Fruit fly (Drosophila melanogaster): ENCODE results near the gene CG33985.

- TF ChIP-seq pan (optimal IDR thresholded peaks at IDR 0.05) (no peak), h (GFP tag; optimal IDR thresholded peaks at IDR 0.05) (no peak), sage (GFP tag; optimal IDR thresholded peaks at IDR 0.05) (no peak), Abd-B (GFP tag; optimal IDR thresholded peaks at IDR 0.05) (no peak), fru (GFP tag; optimal IDR thresholded peaks at IDR 0.05) (no peak)
Observed at dm6 chr3L:15497902-15498301, 28.7 kb downstream of the CG33985 start, which contains the start of gene CG7276.
